Fruit fly (Drosophila melanogaster): ENCODE data around the gene CG18789.

Gene CG18789

DNA sequence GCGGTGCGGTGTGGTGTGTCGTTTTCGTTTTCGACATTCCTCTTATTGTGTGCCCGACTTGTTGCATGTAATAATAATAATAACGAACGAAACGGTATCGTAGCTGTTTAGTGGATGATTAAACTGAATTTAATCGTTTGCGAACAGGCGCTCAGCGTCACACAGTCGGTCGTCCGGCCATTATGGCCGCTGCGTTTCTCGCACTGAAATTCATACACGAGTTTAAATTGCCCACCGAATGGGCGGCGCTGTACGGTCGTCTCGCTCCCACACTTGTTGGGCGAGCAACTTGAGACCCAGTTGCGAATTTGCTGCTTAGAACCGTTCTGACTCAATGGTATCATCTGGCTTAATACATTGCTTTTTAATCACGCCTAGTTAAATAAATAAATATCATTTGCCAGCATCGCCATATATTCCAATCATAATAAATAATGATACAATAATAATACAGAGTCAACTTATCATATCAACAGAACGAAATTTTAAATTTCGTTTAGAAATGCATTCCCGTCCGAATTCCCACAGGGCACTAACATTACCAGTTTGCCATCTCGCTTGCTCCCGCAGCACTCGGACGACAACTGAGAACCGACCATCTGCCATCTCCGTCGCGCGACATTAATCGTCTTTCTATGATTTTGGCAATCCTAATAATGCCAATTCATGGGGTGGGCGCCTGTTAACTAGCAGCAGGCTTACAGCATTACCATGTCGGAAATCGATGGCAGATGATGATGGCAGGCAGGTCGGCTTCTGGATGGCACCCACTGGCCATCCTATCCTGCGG is 15.8 kb upstream of the CG18789 start (continued):
- TF ChIP-seq Rx (GFP tag; IDR thresholded peaks at IDR 0.05) (no peak), trem (tag; optimal IDR thresholded peaks at IDR 0.05) (peak; percentile 80), slou (GFP tag; optimal IDR thresholded peaks at IDR 0.05) (peak; percentile 85), sr (GFP tag; IDR thresholded peaks at IDR 0.05) (no peak), sc (optimal IDR thresholded peaks at IDR 0.05) (no peak), sc (GFP tag; optimal IDR thresholded peaks at IDR 0.05) (peak; percentile 75), Ssrp (tag; optimal IDR thresholded peaks at IDR 0.05) (peak; percentile 90), CG9817 (tag; optimal IDR thresholded peaks at IDR 0.05) (peak; percentile 94), Pdp1 (GFP tag; optimal IDR thresholded peaks at IDR 0.05) (peak; percentile 48 to 77), CG10274 (GFP tag; optimal IDR thresholded peaks at IDR 0.05) (peak; percentile 76), rib (GFP tag; IDR thresholded peaks at IDR 0.05) (no peak), chm (GFP tag; IDR thresholded peaks at IDR 0.05) (no peak), CG9609 (GFP tag; optimal IDR thresholded peaks at IDR 0.05) (peak; percentile 62), CG10147 (GFP tag; optimal IDR thresholded peaks at IDR 0.05) (peak; percentile 94), pum (GFP tag; optimal IDR thresholded peaks at IDR 0.05) (peak; percentile 67), Lpt (GFP tag; optimal IDR thresholded peaks at IDR 0.05) (no peak), nmo (GFP tag; optimal IDR thresholded peaks at IDR 0.05) (peak; percentile 93), Myb (GFP tag; optimal IDR thresholded peaks at IDR 0.05) (peak; percentile 20), wdn (GFP tag; IDR thresholded peaks at IDR 0.05) (no peak), Dll (GFP tag; IDR thresholded peaks at IDR 0.05; ENCODE audit: partially characterized antibody) (no peak), HLH3B (GFP tag; IDR thresholded peaks at IDR 0.05) (no peak), dan (GFP tag; IDR thresholded peaks at IDR 0.05) (no peak), wor (GFP tag; IDR thresholded peaks at IDR 0.05) (no peak), unpg (GFP tag; optimal IDR thresholded peaks at IDR 0.05) (peak; percentile 93), CG1024 (GFP tag; IDR thresholded peaks at IDR 0.05) (no peak), CG34224 (GFP tag; IDR thresholded peaks at IDR 0.05; ENCODE audit: partially characterized antibody) (no peak), CG18599 (GFP tag; optimal IDR thresholded peaks at IDR 0.05) (peak; percentile 96), Hmr (GFP tag; optimal IDR thresholded peaks at IDR 0.05) (peak; percentile 95), ci (GFP tag; IDR thresholded peaks at IDR 0.05) (no peak), lov (optimal IDR thresholded peaks at IDR 0.05) (no peak), lov (GFP tag; IDR thresholded peaks at IDR 0.05) (no peak), CG10979 (tag; optimal IDR thresholded peaks at IDR 0.05) (peak; percentile 92), Dbx (GFP tag; IDR thresholded peaks at IDR 0.05) (no peak), CG8359 (GFP tag; optimal IDR thresholded peaks at IDR 0.05; ENCODE audit: borderline replicate concordance) (peak; percentile 77), Hr39 (optimal IDR thresholded peaks at IDR 0.05) (no peak), Ravus (GFP tag; IDR thresholded peaks at IDR 0.05) (no peak), CG8478 (optimal IDR thresholded peaks at IDR 0.05) (peak; percentile 92), zen2 (GFP tag; IDR thresholded peaks at IDR 0.05; ENCODE audit: partially characterized antibody) (no peak), Hmx (GFP tag; optimal IDR thresholded peaks at IDR 0.05) (peak; percentile 50), Gug (GFP tag; IDR thresholded peaks at IDR 0.05) (peak; percentile 84), Fer2 (tag; optimal IDR thresholded peaks at IDR 0.05) (peak; percentile 92), E2f2 (GFP tag; IDR thresholded peaks at IDR 0.05) (no peak), fd102C (GFP tag; optimal IDR thresholded peaks at IDR 0.05) (peak; percentile 36), bcd (GFP tag; optimal IDR thresholded peaks at IDR 0.05) (peak; percentile 93), CG8290 (GFP tag; optimal IDR thresholded peaks at IDR 0.05) (peak; percentile 89), CG8290 (tag; optimal IDR thresholded peaks at IDR 0.05) (peak in 1 of 2 experiments; percentile 90), gro (GFP tag; optimal IDR thresholded peaks at IDR 0.05) (no peak), ATbp (GFP tag; optimal IDR thresholded peaks at IDR 0.05) (peak; percentile 89), CG18262 (tag; optimal IDR thresholded peaks at IDR 0.05) (peak; percentile 100), eve (GFP tag; optimal IDR thresholded peaks at IDR 0.05) (no peak), dmrt99B (tag; optimal IDR thresholded peaks at IDR 0.05) (peak; percentile 92)
